Fruit fly (Drosophila melanogaster) whole organism, embryonic: Measurements from ENCODE around the gene red.

ENCODE experiments used
- Asciz ChIP-seq: fragments of 200-800 bp; sonication (Bioruptor generic); optimal IDR thresholded peaks from 2 replicates; lab custom pipeline; 2017; ENCODE audit warnings: missing biosample characterization, mild to moderate bottlenecking, missing genetic modification characterization, missing genetic modification reagents
- Atf-2 ChIP-seq: fragments of 200-800 bp; sonication (Bioruptor generic); optimal IDR thresholded peaks from 2 replicates; lab custom pipeline; 2016; ENCODE audit warnings: missing biosample characterization, missing genetic modification characterization
- CG11247 ChIP-seq: fragments of 200-800 bp; sonication (Bioruptor generic); IDR thresholded peaks from 2 replicates; pipeline ENCODE4 v1.3.6; 2022; ENCODE audit warnings: missing biosample characterization, missing genetic modification characterization
- CG12744 ChIP-seq: fragments of 200-800 bp; sonication (Bioruptor generic); optimal IDR thresholded peaks from 2 replicates; lab custom pipeline; 2016; ENCODE audit warnings: missing biosample characterization, missing genetic modification characterization
- CG13296 ChIP-seq: fragments of 200-800 bp; sonication (Bioruptor generic); optimal IDR thresholded peaks from 3 replicates; lab custom pipeline; 2018; ENCODE audit warnings: missing biosample characterization, mild to moderate bottlenecking, missing genetic modification characterization
- CG14014 ChIP-seq: fragments of 200-800 bp; sonication (Bioruptor generic); IDR thresholded peaks from 2 replicates; pipeline ENCODE4 v1.3.6; 2022; ENCODE audit warnings: missing biosample characterization, missing genetic modification characterization
- CG14050 ChIP-seq: fragments of 200-800 bp; sonication (Bioruptor generic); IDR thresholded peaks from 3 replicates; pipeline ENCODE4 v1.3.6; 2022; ENCODE audit warnings: missing biosample characterization, missing genetic modification characterization
- CG17612 ChIP-seq: fragments of 200-800 bp; sonication (Bioruptor generic); IDR thresholded peaks from 2 replicates; pipeline ENCODE4 v1.3.6; 2022; ENCODE audit warnings: missing biosample characterization, missing genetic modification characterization
- CG17912 ChIP-seq: fragments of 200-800 bp; sonication (Bioruptor generic); optimal IDR thresholded peaks from 2 replicates; lab custom pipeline; 2018; ENCODE audit warnings: missing biosample characterization, mild to moderate bottlenecking, missing genetic modification characterization
- CG18619 ChIP-seq: fragments of 200-800 bp; sonication (Bioruptor generic); optimal IDR thresholded peaks from 3 replicates; lab custom pipeline; 2017; ENCODE audit warnings: missing biosample characterization, mild to moderate bottlenecking, missing genetic modification characterization
- CG2120 ChIP-seq: fragments of 200-800 bp; sonication (Bioruptor generic); optimal IDR thresholded peaks from 3 replicates; lab custom pipeline; 2016; ENCODE audit warnings: missing biosample characterization, missing genetic modification characterization
- CG31388 ChIP-seq: fragments of 200-800 bp; sonication (Bioruptor generic); optimal IDR thresholded peaks from 2 replicates; lab custom pipeline; 2016; ENCODE audit warnings: missing biosample characterization, missing genetic modification characterization
- CG32772 ChIP-seq: fragments of 200-800 bp; sonication (Bioruptor generic); IDR thresholded peaks from 2 replicates; pipeline ENCODE4 v1.3.6; 2022; ENCODE audit warnings: missing biosample characterization, missing genetic modification characterization
- CG3281 ChIP-seq: fragments of 200-800 bp; sonication (Bioruptor generic); optimal IDR thresholded peaks from 3 replicates; lab custom pipeline; 2017; ENCODE audit warnings: missing biosample characterization, mild to moderate bottlenecking, missing genetic modification characterization
- CG4424 ChIP-seq: fragments of 200-800 bp; sonication (Bioruptor generic); optimal IDR thresholded peaks from 3 replicates; lab custom pipeline; 2016; ENCODE audit warnings: missing biosample characterization, missing genetic modification characterization
- CG4730 ChIP-seq: fragments of 200-800 bp; sonication (Bioruptor generic); IDR thresholded peaks from 2 replicates; pipeline ENCODE4 v1.3.6; 2022; ENCODE audit warnings: missing biosample characterization, missing genetic modification characterization
- CG6854 ChIP-seq: fragments of 200-800 bp; sonication (Bioruptor generic); optimal IDR thresholded peaks from 3 replicates; lab custom pipeline; 2017; ENCODE audit warnings: missing biosample characterization, mild to moderate bottlenecking, missing genetic modification characterization
- CG9437 ChIP-seq: fragments of 200-800 bp; sonication (Bioruptor generic); optimal IDR thresholded peaks from 2 replicates; lab custom pipeline; 2018; ENCODE audit warnings: missing biosample characterization, mild to moderate bottlenecking, missing genetic modification characterization
- CG9817 ChIP-seq: fragments of 200-800 bp; sonication (Bioruptor generic); optimal IDR thresholded peaks from 2 replicates; lab custom pipeline; 2018; ENCODE audit warnings: missing biosample characterization, mild to moderate bottlenecking, missing genetic modification characterization, moderate library complexity
- CHES-1-like ChIP-seq: fragments of 200-800 bp; sonication (Bioruptor generic); optimal IDR thresholded peaks from 2 replicates; lab custom pipeline; 2016; ENCODE audit warnings: missing biosample characterization, missing genetic modification characterization
- CTCF ChIP-seq: fragments of 200-800 bp; sonication (Bioruptor generic); optimal IDR thresholded peaks from 2 replicates; lab custom pipeline; 2017; ENCODE audit warnings: missing biosample characterization, mild to moderate bottlenecking, missing genetic modification characterization, moderate library complexity
- Dad ChIP-seq: fragments of 200-800 bp; sonication (Bioruptor generic); optimal IDR thresholded peaks from 3 replicates; lab custom pipeline; 2016; ENCODE audit warnings: missing biosample characterization, missing genetic modification characterization
- Dp ChIP-seq: fragments of 200-800 bp; sonication (Bioruptor generic); optimal IDR thresholded peaks from 2 replicates; lab custom pipeline; 2018; ENCODE audit warnings: missing biosample characterization, mild to moderate bottlenecking, missing genetic modification characterization, moderate library complexity
- HLHmδ ChIP-seq: fragments of 200-800 bp; sonication (Bioruptor generic); optimal IDR thresholded peaks from 2 replicates; lab custom pipeline; 2018; ENCODE audit warnings: missing biosample characterization, mild to moderate bottlenecking, missing genetic modification characterization, moderate library complexity
- HmgZ ChIP-seq: fragments of 200-800 bp; sonication (Bioruptor generic); optimal IDR thresholded peaks from 2 replicates; lab custom pipeline; 2018; ENCODE audit warnings: missing biosample characterization, mild to moderate bottlenecking, missing genetic modification characterization
- Hr78 ChIP-seq, 2 experiments: fragments of 200-800 bp in 1 of 2; fragments of >200 bp in 1 of 2; sonication (Bioruptor generic) in 1 of 2; optimal IDR thresholded peaks; 2 replicates each; lab custom pipeline; 2017 to 2019; ENCODE audit warnings: missing biosample characterization in 2 of 2, missing genetic modification characterization in 2 of 2, mild to moderate bottlenecking in 1 of 2, moderate library complexity in 1 of 2
- Lhr ChIP-seq: fragments of 200-800 bp; sonication (Bioruptor generic); optimal IDR thresholded peaks from 3 replicates; lab custom pipeline; 2017; ENCODE audit warnings: mild to moderate bottlenecking, missing biosample characterization, missing genetic modification reagents, missing genetic modification characterization
- Nf-YA ChIP-seq: fragments of 200-800 bp; sonication (Bioruptor generic); IDR thresholded peaks from 2 replicates; pipeline ENCODE4 v1.3.6; 2022; ENCODE audit warnings: missing biosample characterization, missing genetic modification characterization
- Rfx ChIP-seq: fragments of 200-800 bp; sonication (Bioruptor generic); IDR thresholded peaks from 2 replicates; pipeline ENCODE4 v1.3.6; 2022; ENCODE audit warnings: missing biosample characterization, missing genetic modification characterization
- Ssrp ChIP-seq: fragments of 200-800 bp; sonication (Bioruptor generic); optimal IDR thresholded peaks from 2 replicates; lab custom pipeline; 2018; ENCODE audit warnings: missing biosample characterization, mild to moderate bottlenecking, missing genetic modification characterization, moderate library complexity
- Trl ChIP-seq, 3 experiments: fragments of >200 bp in 2 of 3; fragments of 200-800 bp in 1 of 3; sonication (Bioruptor generic) in 1 of 3; optimal IDR thresholded peaks; 2 replicates in 1 of 3; 3 replicates in 2 of 3; lab custom pipeline; 2016 to 2017; ENCODE audit warnings: missing biosample characterization in 1 of 3, missing genetic modification characterization in 1 of 3
- Vsx1 ChIP-seq: fragments of 200-800 bp; sonication (Bioruptor generic); optimal IDR thresholded peaks from 2 replicates; lab custom pipeline; 2017; ENCODE audit warnings: missing biosample characterization, mild to moderate bottlenecking, missing genetic modification characterization, missing genetic modification reagents
- bcd ChIP-seq: fragments of 200-800 bp; sonication (Bioruptor generic); optimal IDR thresholded peaks from 2 replicates; lab custom pipeline; 2017; ENCODE audit warnings: missing biosample characterization, mild to moderate bottlenecking, missing genetic modification characterization
- caup ChIP-seq: fragments of 200-800 bp; sonication (Bioruptor generic); optimal IDR thresholded peaks from 3 replicates; lab custom pipeline; 2017; ENCODE audit warnings: missing biosample characterization, mild to moderate bottlenecking, missing genetic modification characterization, moderate library complexity; ENCODE audit not compliant: severe bottlenecking
- crp ChIP-seq, 2 experiments: fragments of 200-800 bp; sonication (Bioruptor generic); optimal IDR thresholded peaks; 2 replicates in 1 of 2; 3 replicates in 1 of 2; lab custom pipeline; 2017; ENCODE audit warnings: missing biosample characterization in 2 of 2, missing genetic modification characterization in 2 of 2, mild to moderate bottlenecking in 1 of 2, moderate library complexity in 1 of 2
- dimm ChIP-seq: fragments of 200-800 bp; sonication (Bioruptor generic); IDR thresholded peaks from 2 replicates; pipeline ENCODE4 v1.3.6; 2022; ENCODE audit warnings: missing biosample characterization, missing genetic modification characterization
- emc ChIP-seq: fragments of 200-800 bp; sonication (Bioruptor generic); optimal IDR thresholded peaks from 2 replicates; lab custom pipeline; 2016; ENCODE audit warnings: missing biosample characterization, missing genetic modification characterization
- fd102C ChIP-seq: fragments of 200-800 bp; sonication (Bioruptor generic); optimal IDR thresholded peaks from 2 replicates; lab custom pipeline; 2018; ENCODE audit warnings: missing biosample characterization, mild to moderate bottlenecking, missing genetic modification characterization, moderate library complexity
- h ChIP-seq: fragments of >200 bp; optimal IDR thresholded peaks from 2 replicates; lab custom pipeline; 2017
- hb ChIP-seq: fragments of 200-800 bp; sonication (Bioruptor generic); IDR thresholded peaks from 3 replicates; pipeline ENCODE4 v1.3.6; 2022; ENCODE audit warnings: missing biosample characterization, missing genetic modification characterization; ENCODE audit not compliant: partially characterized antibody
- kah ChIP-seq: fragments of 200-800 bp; sonication (Bioruptor generic); optimal IDR thresholded peaks from 2 replicates; lab custom pipeline; 2018; ENCODE audit warnings: missing biosample characterization, mild to moderate bottlenecking, missing genetic modification characterization
- mam ChIP-seq: fragments of 200-800 bp; sonication (Bioruptor generic); optimal IDR thresholded peaks from 3 replicates; lab custom pipeline; 2016; ENCODE audit warnings: missing biosample characterization, missing genetic modification characterization
- nerfin-2 ChIP-seq: fragments of 200-800 bp; sonication (Bioruptor generic); IDR thresholded peaks from 2 replicates; pipeline ENCODE4 v1.3.6; 2022; ENCODE audit warnings: missing biosample characterization, missing genetic modification characterization; ENCODE audit not compliant: partially characterized antibody
- odd ChIP-seq: fragments of 200-800 bp; sonication (Bioruptor generic); optimal IDR thresholded peaks from 2 replicates; lab custom pipeline; 2017; ENCODE audit warnings: missing biosample characterization, mild to moderate bottlenecking, missing genetic modification characterization
- row ChIP-seq: fragments of 200-800 bp; sonication (Bioruptor generic); IDR thresholded peaks from 3 replicates; pipeline ENCODE4 v1.3.6; 2022; ENCODE audit warnings: missing biosample characterization, missing genetic modification characterization
- sens-2 ChIP-seq: fragments of 200-800 bp; sonication (Bioruptor generic); IDR thresholded peaks from 2 replicates; pipeline ENCODE4 v1.3.6; 2022; ENCODE audit warnings: missing biosample characterization, missing genetic modification characterization
- sim ChIP-seq: fragments of 200-800 bp; sonication (Bioruptor generic); IDR thresholded peaks from 2 replicates; pipeline ENCODE4 v1.3.6; 2022; ENCODE audit warnings: missing biosample characterization, missing genetic modification characterization
- stc ChIP-seq: fragments of 200-800 bp; sonication (Bioruptor generic); IDR thresholded peaks from 2 replicates; pipeline ENCODE4 v1.3.6; 2022; ENCODE audit warnings: missing biosample characterization, missing genetic modification characterization
- tna ChIP-seq: fragments of 200-800 bp; sonication (Bioruptor generic); IDR thresholded peaks from 2 replicates; pipeline ENCODE4 v1.3.6; 2022; ENCODE audit warnings: missing biosample characterization, missing genetic modification characterization; ENCODE audit not compliant: partially characterized antibody
- trh ChIP-seq: fragments of 200-800 bp; sonication (Bioruptor generic); optimal IDR thresholded peaks from 2 replicates; lab custom pipeline; 2016; ENCODE audit warnings: missing biosample characterization, missing genetic modification characterization
- zen ChIP-seq: fragments of 200-800 bp; sonication (Bioruptor generic); optimal IDR thresholded peaks from 3 replicates; lab custom pipeline; 2018; ENCODE audit warnings: missing biosample characterization, mild to moderate bottlenecking, missing genetic modification characterization, moderate library complexity
- zfh1 ChIP-seq: fragments of 200-800 bp; sonication (Bioruptor generic); IDR thresholded peaks from 3 replicates; pipeline ENCODE4 v1.3.6; 2022; ENCODE audit warnings: missing biosample characterization, missing genetic modification characterization

red gene

dm6 chr3R:14351418-14351817 is 62.5 kb downstream of the red start (continued):
- TF ChIP-seq CG14050 (GFP tag; lab: Robert Waterston, UW): no peak
- no peak for TF ChIP-seq h (lab: Kevin White, UChicago)
- TF ChIP-seq CG13296 (GFP tag; lab: Kevin White, UChicago): no peak
- no peak for TF ChIP-seq zen (tag; lab: Kevin White, UChicago)
- TF ChIP-seq CG18619 (GFP tag; lab: Kevin White, UChicago): peak; percentile 38
- no peak; the same call in 1 of the 2 replicates for TF ChIP-seq Rfx (GFP tag; lab: Robert Waterston, UW)
- no peak for TF ChIP-seq HmgZ
- no peak for TF ChIP-seq kah
- peak; percentile 33 for TF ChIP-seq Asciz (GFP tag; lab: Kevin White, UChicago)
- TF ChIP-seq odd (GFP tag; lab: Kevin White, UChicago): peak; percentile 30
- no peak for TF ChIP-seq CG11247 (GFP tag; lab: Robert Waterston, UW)
- no peak for TF ChIP-seq sim (GFP tag; lab: Robert Waterston, UW)
- no peak for TF ChIP-seq fd102C
- no peak for TF ChIP-seq CG9817
- TF ChIP-seq CG3281 (GFP tag; lab: Kevin White, UChicago): peak; percentile 54
- TF ChIP-seq Hr78 (GFP tag; optimal IDR thresholded peaks at IDR 0.05; lab: Kevin White, UChicago): no peak
- peak; percentile 22 for TF ChIP-seq Ssrp (tag; lab: Kevin White, UChicago)
- TF ChIP-seq Dp: no peak
- TF ChIP-seq HLHmδ (GFP tag; lab: Kevin White, UChicago): no peak
- TF ChIP-seq nerfin-2 (GFP tag; lab: Robert Waterston, UW): no peak
- no peak for TF ChIP-seq tna (GFP tag; lab: Robert Waterston, UW)
- TF ChIP-seq CG17612: no peak
- peak; percentile 9 for TF ChIP-seq CG9437
- TF ChIP-seq CG14014 (GFP tag; lab: Robert Waterston, UW): no peak
- no peak for TF ChIP-seq crp (GFP tag; optimal IDR thresholded peaks at IDR 0.05; lab: Kevin White, UChicago)
- TF ChIP-seq CG4730: no peak
- TF ChIP-seq CG12744: no peak
- peak; percentile 20 for TF ChIP-seq bcd (GFP tag; lab: Kevin White, UChicago)
- no peak for TF ChIP-seq hb
- TF ChIP-seq zfh1: no peak
- no peak for TF ChIP-seq CG4424
- TF ChIP-seq emc (GFP tag; lab: Kevin White, UChicago): no peak
- no peak for TF ChIP-seq CG32772
- no peak for TF ChIP-seq CHES-1-like (GFP tag; lab: Kevin White, UChicago)
- TF ChIP-seq CG2120 (GFP tag; lab: Kevin White, UChicago): peak; percentile 66
- no peak for TF ChIP-seq CTCF (GFP tag; lab: Kevin White, UChicago)
- TF ChIP-seq Atf-2 (GFP tag; lab: Kevin White, UChicago): no peak
- TF ChIP-seq Trl (optimal IDR thresholded peaks at IDR 0.05; lab: Kevin White, UChicago): no peak
- no peak for TF ChIP-seq Trl (GFP tag; optimal IDR thresholded peaks at IDR 0.05; lab: Kevin White, UChicago)
- no peak for TF ChIP-seq Nf-YA
- no peak for TF ChIP-seq Vsx1 (GFP tag; lab: Kevin White, UChicago)
- peak; percentile 24 for TF ChIP-seq caup (GFP tag; lab: Kevin White, UChicago)
- peak; percentile 68 for TF ChIP-seq row
- TF ChIP-seq CG6854 (GFP tag; lab: Kevin White, UChicago): peak; percentile 37
- TF ChIP-seq trh (GFP tag; lab: Kevin White, UChicago): no peak
- TF ChIP-seq CG31388 (GFP tag; lab: Kevin White, UChicago): no peak
- TF ChIP-seq mam (GFP tag; lab: Kevin White, UChicago): peak; percentile 16
- TF ChIP-seq CG17912 (GFP tag; lab: Kevin White, UChicago): no peak
- TF ChIP-seq Lhr (GFP tag; lab: Kevin White, UChicago): no peak
- no peak for TF ChIP-seq dimm (GFP tag; lab: Robert Waterston, UW)
- TF ChIP-seq sens-2 (GFP tag; lab: Robert Waterston, UW): no peak
- 0 out of 2 replicates have a peak, but pooled peaks have one; percentile 10 for TF ChIP-seq stc (GFP tag; lab: Robert Waterston, UW)
- no peak for TF ChIP-seq Dad (GFP tag; lab: Kevin White, UChicago)
